Worm (Caenorhabditis elegans): ENCODE data around the gene ctsa-1.1.

ctsa-1.1 gene

DNA sequence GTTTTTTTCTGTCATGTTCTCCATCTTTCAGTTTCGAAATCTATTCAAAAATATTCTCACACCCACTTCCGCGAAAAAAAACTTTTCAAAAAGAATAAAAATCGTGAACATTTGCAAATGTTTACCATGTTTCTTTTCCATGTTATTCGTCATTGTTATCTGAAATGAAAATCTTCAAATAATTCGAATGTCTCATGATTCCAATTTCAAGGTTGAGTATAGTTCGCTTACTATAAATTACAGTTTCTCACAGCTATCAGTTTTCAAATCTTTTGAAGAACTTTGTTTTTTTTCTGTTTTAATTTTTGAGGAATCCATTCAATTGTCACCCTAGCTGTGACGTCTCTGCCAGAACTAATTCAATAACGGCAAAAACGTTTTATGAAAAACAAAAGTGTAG, 22.4 kb downstream of the ctsa-1.1 start:
- no peak for TF ChIP-seq nhr-42 (GFP tag; IDR thresholded peaks at IDR 0.05)
- peak; percentile 86 for TF ChIP-seq aha-1 (tag)
- no peak for TF ChIP-seq pqm-1 (tag; optimal IDR thresholded peaks at IDR 0.05)
- TF ChIP-seq unc-62 (GFP tag; optimal IDR thresholded peaks at IDR 0.05 in 1 of 2): peak in 1 of 2 experiments; percentile 32
- no peak for TF ChIP-seq unc-62 (tag; optimal IDR thresholded peaks at IDR 0.05)

DNA sequence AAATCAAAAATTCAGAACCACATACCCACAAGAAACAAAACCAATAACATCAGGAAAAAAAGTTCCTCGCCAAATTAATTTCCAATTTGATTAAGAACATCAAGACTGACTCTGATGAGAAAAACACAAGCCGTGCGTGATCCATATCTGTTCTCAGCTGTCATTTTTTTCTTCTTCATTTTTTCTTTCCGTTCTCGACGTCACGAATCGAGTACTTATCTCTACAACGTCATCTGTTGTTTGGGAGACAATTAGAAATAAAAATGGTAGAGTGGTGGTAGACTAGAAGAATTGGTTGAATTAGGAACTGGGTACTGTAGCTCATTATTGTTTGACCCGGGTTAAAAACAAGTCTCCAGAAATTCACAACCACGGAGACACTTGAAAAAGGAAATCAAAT, 23.6 kb downstream of the ctsa-1.1 start:
- TF ChIP-seq rbr-2 (tag; optimal IDR thresholded peaks at IDR 0.05) (no peak), nhr-10 (tag; optimal IDR thresholded peaks at IDR 0.05) (no peak), lim-7 (GFP tag; IDR thresholded peaks at IDR 0.05) (no peak), lin-29 (GFP tag; IDR thresholded peaks at IDR 0.05) (no peak), D1046.2 (GFP tag; IDR thresholded peaks at IDR 0.05) (no peak), nhr-25 (tag; optimal IDR thresholded peaks at IDR 0.05; ENCODE audit: borderline replicate concordance, insufficient read depth) (no peak), hlh-11 (tag; optimal IDR thresholded peaks at IDR 0.05) (peak; percentile 18), dmd-6 (GFP tag; IDR thresholded peaks at IDR 0.05) (peak; percentile 16), mxl-3 (GFP tag; optimal IDR thresholded peaks at IDR 0.05) (no peak), Y75B8A.6 (GFP tag; IDR thresholded peaks at IDR 0.05) (no peak)

DNA sequence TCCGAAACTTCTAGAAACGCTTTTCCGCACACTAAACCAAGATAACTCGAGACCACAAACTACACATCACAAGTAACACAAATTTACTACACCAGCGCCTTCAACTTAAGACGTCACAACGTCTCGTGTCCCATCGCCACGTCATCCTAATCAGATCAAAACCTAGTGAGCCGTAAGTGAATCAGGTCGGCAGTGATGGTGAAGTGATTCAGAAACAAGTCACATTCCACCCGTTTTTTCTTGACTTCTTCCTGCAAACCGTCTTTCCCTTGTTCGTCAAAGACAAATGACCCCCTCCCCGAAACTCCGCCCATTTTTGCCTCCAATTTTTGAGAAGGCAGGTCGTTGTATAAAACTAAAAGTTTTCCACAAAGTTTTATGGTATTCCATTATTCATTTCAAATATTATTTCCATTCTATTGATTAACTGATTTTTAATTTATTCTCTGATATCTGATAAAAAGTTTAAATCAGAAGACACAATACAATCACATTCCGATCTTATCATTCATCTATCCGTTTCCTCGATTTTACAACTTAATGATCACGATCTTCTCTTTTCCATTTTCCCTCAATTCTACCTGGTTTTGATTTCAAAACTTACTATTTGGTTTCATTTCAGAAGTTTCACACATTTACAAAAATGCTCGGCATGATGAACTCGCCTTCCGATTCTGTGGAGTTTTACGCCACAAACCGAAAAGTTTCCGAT, 25.3 kb downstream of the ctsa-1.1 start, which contains the start of gene F26G1.2:
TSS of gene F26G1.2 (plus strand) at position 508 of the 712 bp plus-strand sequence.
- TF ChIP-seq aha-1 (tag): peak; percentile 69
- TF ChIP-seq pha-4 (GFP tag; IDR thresholded peaks at IDR 0.05): no peak
- no peak for TF ChIP-seq pha-4 (tag; optimal IDR thresholded peaks at IDR 0.05)
- TF ChIP-seq nhr-76 (tag; optimal IDR thresholded peaks at IDR 0.05): no peak
- TF ChIP-seq egl-43 (GFP tag; IDR thresholded peaks at IDR 0.05): peak; percentile 15; the same call in 1 of the 2 replicates
- no peak for TF ChIP-seq daf-12 (tag; optimal IDR thresholded peaks at IDR 0.05)
- no peak for TF ChIP-seq mep-1 (tag; optimal IDR thresholded peaks at IDR 0.05)
- no peak for TF ChIP-seq madf-9 (GFP tag; conservative IDR thresholded peaks at IDR 0.05)
- peak; percentile 57 for TF ChIP-seq nhr-28 (tag; optimal IDR thresholded peaks at IDR 0.05)

DNA sequence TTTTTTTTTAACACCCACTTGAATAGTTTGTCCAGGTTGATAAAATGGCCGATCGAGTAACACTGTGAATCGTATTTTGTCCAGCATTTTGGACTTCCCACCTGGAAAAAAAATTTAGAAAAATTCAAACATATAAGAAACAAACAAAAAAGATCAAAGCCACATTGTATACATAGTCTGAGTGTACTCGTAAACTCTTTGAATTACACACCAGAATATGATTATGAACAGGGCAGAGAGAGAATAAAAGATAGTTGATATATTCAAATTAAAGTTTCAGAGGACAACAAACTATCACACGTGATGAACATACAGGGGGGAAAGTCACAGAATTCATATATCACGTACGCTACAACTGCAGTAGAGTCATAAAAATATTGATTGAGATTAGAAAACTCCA, 28.8 kb downstream of the ctsa-1.1 start, which contains the start of gene ttm-2:
TSS of gene ttm-2 (minus strand) at position 101 of the 400 bp plus-strand sequence.
- no peak for TF ChIP-seq fkh-10 (GFP tag; optimal IDR thresholded peaks at IDR 0.05)
- TF ChIP-seq dpl-1 (GFP tag; optimal IDR thresholded peaks at IDR 0.05): no peak
- no peak for TF ChIP-seq rbr-2 (tag; optimal IDR thresholded peaks at IDR 0.05)
- TF ChIP-seq D1046.2 (GFP tag; IDR thresholded peaks at IDR 0.05): no peak
- no peak for TF ChIP-seq ceh-82 (tag; optimal IDR thresholded peaks at IDR 0.05)
- no peak for TF ChIP-seq lin-39 (tag; optimal IDR thresholded peaks at IDR 0.05)
- TF ChIP-seq F37D6.2 (tag; optimal IDR thresholded peaks at IDR 0.05): no peak
- no peak for TF ChIP-seq php-3 (GFP tag; IDR thresholded peaks at IDR 0.05)
- no peak for TF ChIP-seq gei-8 (GFP tag; optimal IDR thresholded peaks at IDR 0.05)
- no peak for TF ChIP-seq hif-1 (tag; optimal IDR thresholded peaks at IDR 0.05)
- no peak for TF ChIP-seq snpc-1.2 (GFP tag; IDR thresholded peaks at IDR 0.05)

DNA sequence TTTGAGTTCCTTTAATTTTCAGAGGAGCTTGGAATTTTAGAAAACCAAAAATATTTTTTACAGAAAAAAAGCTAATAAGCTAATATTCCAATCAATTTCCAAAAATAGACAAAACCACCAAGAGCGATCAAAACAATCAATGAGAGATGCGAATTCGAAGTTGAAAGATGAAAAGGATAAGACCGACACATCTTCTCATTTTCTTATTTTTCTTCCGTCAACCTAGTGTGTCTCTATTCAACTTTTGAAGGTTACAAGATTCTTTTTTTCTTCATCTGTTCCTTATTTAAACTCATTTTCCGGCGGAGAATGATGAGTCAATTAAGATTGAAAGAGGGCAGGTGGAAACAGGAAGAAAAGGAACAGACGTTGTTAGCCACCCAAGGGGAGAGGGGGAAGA, 30.2 kb downstream of the ctsa-1.1 start:
- TF ChIP-seq unc-62 (GFP tag; optimal IDR thresholded peaks at IDR 0.05 in 1 of 2) (peak in 1 of 2 experiments; percentile 28), unc-62 (tag; optimal IDR thresholded peaks at IDR 0.05) (no peak), mdl-1 (tag; optimal IDR thresholded peaks at IDR 0.05) (no peak)
